Fruit fly (Drosophila melanogaster) whole organism, embryonic: Measurements from ENCODE around the gene CG33521.

ENCODE experiments used
- ATbp ChIP-seq: fragments of 200-800 bp; sonication (Bioruptor generic); optimal IDR thresholded peaks from 2 replicates; lab custom pipeline; 2017; ENCODE audit warnings: missing biosample characterization, mild to moderate bottlenecking, missing genetic modification characterization, missing genetic modification reagents
- Ada2b ChIP-seq: fragments of 200-800 bp; sonication (Bioruptor generic); IDR thresholded peaks from 2 replicates; pipeline ENCODE4 v1.3.6; 2022; ENCODE audit warnings: missing biosample characterization, missing genetic modification characterization
- C15 ChIP-seq: fragments of 200-800 bp; sonication (Bioruptor generic); IDR thresholded peaks from 3 replicates; pipeline ENCODE4 v1.3.6; 2022; ENCODE audit warnings: missing biosample characterization, missing genetic modification characterization
- CG10366 ChIP-seq: fragments of 200-800 bp; sonication (Bioruptor generic); IDR thresholded peaks from 2 replicates; pipeline ENCODE4 v1.3.6; 2022; ENCODE audit warnings: missing biosample characterization, missing genetic modification characterization
- CG11085 ChIP-seq: fragments of 200-800 bp; sonication (Bioruptor generic); IDR thresholded peaks from 2 replicates; pipeline ENCODE4 v1.3.6; 2022; ENCODE audit warnings: missing biosample characterization, missing genetic modification characterization
- CG12659 ChIP-seq: fragments of 200-800 bp; sonication (Bioruptor generic); optimal IDR thresholded peaks from 3 replicates; lab custom pipeline; 2017; ENCODE audit warnings: mild to moderate bottlenecking, missing biosample characterization, missing genetic modification reagents, missing genetic modification characterization
- CG15073 ChIP-seq: fragments of 200-800 bp; sonication (Bioruptor generic); optimal IDR thresholded peaks from 2 replicates; lab custom pipeline; 2016; ENCODE audit warnings: missing biosample characterization, missing genetic modification characterization
- CG15269 ChIP-seq: fragments of 200-800 bp; sonication (Bioruptor generic); optimal IDR thresholded peaks from 2 replicates; lab custom pipeline; 2018; ENCODE audit warnings: missing biosample characterization, mild to moderate bottlenecking, missing genetic modification characterization, moderate library complexity
- CG15601 ChIP-seq: fragments of 200-800 bp; sonication (Bioruptor generic); optimal IDR thresholded peaks from 3 replicates; lab custom pipeline; 2019; ENCODE audit warnings: missing biosample characterization, mild to moderate bottlenecking, missing genetic modification characterization, moderate library complexity
- CG17361 ChIP-seq: fragments of 200-800 bp; sonication (Bioruptor generic); IDR thresholded peaks from 3 replicates; pipeline ENCODE4 v1.3.6; 2022; ENCODE audit warnings: missing biosample characterization, missing genetic modification characterization
- CG17802 ChIP-seq: fragments of 200-800 bp; sonication (Bioruptor generic); optimal IDR thresholded peaks from 2 replicates; lab custom pipeline; 2018; ENCODE audit warnings: missing biosample characterization, mild to moderate bottlenecking, missing genetic modification characterization, moderate library complexity
- CG30431 ChIP-seq: fragments of 200-800 bp; sonication (Bioruptor generic); optimal IDR thresholded peaks from 2 replicates; lab custom pipeline; 2017; ENCODE audit warnings: missing biosample characterization, missing genetic modification characterization
- CG3281 ChIP-seq: fragments of 200-800 bp; sonication (Bioruptor generic); optimal IDR thresholded peaks from 3 replicates; lab custom pipeline; 2017; ENCODE audit warnings: missing biosample characterization, mild to moderate bottlenecking, missing genetic modification characterization
- CG43689 ChIP-seq: fragments of 200-800 bp; sonication (Bioruptor generic); IDR thresholded peaks from 2 replicates; pipeline ENCODE4 v1.3.6; 2022; ENCODE audit warnings: missing biosample characterization, missing genetic modification characterization
- CG4404 ChIP-seq: fragments of 200-800 bp; sonication (Bioruptor generic); IDR thresholded peaks from 2 replicates; pipeline ENCODE4 v1.3.6; 2022; ENCODE audit warnings: missing biosample characterization, missing genetic modification characterization
- CG4820 ChIP-seq: fragments of 200-800 bp; sonication (Bioruptor generic); optimal IDR thresholded peaks from 3 replicates; lab custom pipeline; 2016; ENCODE audit warnings: missing biosample characterization, missing genetic modification characterization
- CG6683 ChIP-seq: fragments of 200-800 bp; sonication (Bioruptor generic); optimal IDR thresholded peaks from 2 replicates; lab custom pipeline; 2017; ENCODE audit warnings: missing biosample characterization, mild to moderate bottlenecking, missing genetic modification characterization, missing genetic modification reagents
- CG7928 ChIP-seq: fragments of 200-800 bp; sonication (Bioruptor generic); optimal IDR thresholded peaks from 2 replicates; lab custom pipeline; 2017; ENCODE audit warnings: missing biosample characterization, mild to moderate bottlenecking, missing genetic modification characterization
- CrebB ChIP-seq: fragments of 200-800 bp; sonication (Bioruptor generic); optimal IDR thresholded peaks from 3 replicates; lab custom pipeline; 2018; ENCODE audit warnings: missing biosample characterization, mild to moderate bottlenecking, missing genetic modification characterization
- Dfd ChIP-seq, 2 experiments: fragments of >200 bp; optimal IDR thresholded peaks; 2 replicates each; lab custom pipeline; 2017; ENCODE audit warnings: missing biosample characterization in 2 of 2, missing genetic modification characterization in 2 of 2
- Gsc ChIP-seq: fragments of 200-800 bp; sonication (Bioruptor generic); IDR thresholded peaks from 2 replicates; pipeline ENCODE4 v1.3.6; 2022; ENCODE audit warnings: missing biosample characterization, missing genetic modification characterization
- Gug ChIP-seq: fragments of 200-800 bp; sonication (Bioruptor generic); IDR thresholded peaks from 4 replicates; pipeline ENCODE4 v1.3.6; 2022; ENCODE audit warnings: missing biosample characterization, missing genetic modification characterization
- H15 ChIP-seq: fragments of 200-800 bp; sonication (Bioruptor generic); IDR thresholded peaks from 3 replicates; pipeline ENCODE4 v1.3.6; 2022; ENCODE audit warnings: missing biosample characterization, missing genetic modification characterization
- HmgD ChIP-seq: fragments of 200-800 bp; sonication (Bioruptor generic); optimal IDR thresholded peaks from 3 replicates; lab custom pipeline; 2016; ENCODE audit warnings: missing biosample characterization, missing genetic modification characterization
- Hmx ChIP-seq: fragments of 200-800 bp; sonication (Bioruptor generic); optimal IDR thresholded peaks from 2 replicates; lab custom pipeline; 2016; ENCODE audit warnings: missing biosample characterization, missing genetic modification characterization
- Lim3 ChIP-seq: fragments of 200-800 bp; sonication (Bioruptor generic); IDR thresholded peaks from 2 replicates; pipeline ENCODE4 v1.3.6; 2022; ENCODE audit warnings: missing biosample characterization, missing genetic modification characterization
- Med ChIP-seq: fragments of 200-800 bp; sonication (Bioruptor generic); peaks from one replicate; lab custom pipeline; 2016; ENCODE audit warnings: missing biosample characterization, missing genetic modification characterization, mild to moderate bottlenecking, inconsistent platforms, moderate library complexity
- Nf-YC ChIP-seq: fragments of 200-800 bp; optimal IDR thresholded peaks from 3 replicates; lab custom pipeline; 2019; ENCODE audit warnings: missing biosample characterization, mild to moderate bottlenecking, missing genetic modification characterization, moderate library complexity
- NfI ChIP-seq: fragments of 200-800 bp; sonication (Bioruptor generic); optimal IDR thresholded peaks from 3 replicates; lab custom pipeline; 2018; ENCODE audit warnings: missing biosample characterization, mild to moderate bottlenecking, missing genetic modification characterization, moderate library complexity
- Ravus ChIP-seq: fragments of 200-800 bp; sonication (Bioruptor generic); IDR thresholded peaks from 2 replicates; pipeline ENCODE4 v1.3.6; 2022; ENCODE audit warnings: missing biosample characterization, missing genetic modification characterization
- Trl ChIP-seq, 3 experiments: fragments of >200 bp in 2 of 3; fragments of 200-800 bp in 1 of 3; sonication (Bioruptor generic) in 1 of 3; optimal IDR thresholded peaks; 2 replicates in 1 of 3; 3 replicates in 2 of 3; lab custom pipeline; 2016 to 2017; ENCODE audit warnings: missing biosample characterization in 1 of 3, missing genetic modification characterization in 1 of 3
- YL-1 ChIP-seq: fragments of 200-800 bp; sonication (Bioruptor generic); optimal IDR thresholded peaks from 3 replicates; lab custom pipeline; 2017; ENCODE audit warnings: missing biosample characterization, mild to moderate bottlenecking, missing genetic modification characterization
- bbx ChIP-seq: fragments of 200-800 bp; sonication (Bioruptor generic); IDR thresholded peaks from 2 replicates; pipeline ENCODE4 v1.3.6; 2022; ENCODE audit warnings: missing biosample characterization, missing genetic modification characterization; ENCODE audit not compliant: partially characterized antibody
- cad ChIP-seq: fragments of >200 bp; optimal IDR thresholded peaks from 2 replicates; lab custom pipeline; 2017; ENCODE audit warnings: missing biosample characterization, missing genetic modification characterization
- croc ChIP-seq: fragments of 200-800 bp; sonication (Bioruptor generic); conservative IDR thresholded peaks from 3 replicates; pipeline ENCODE4 v1.3.6; 2022; ENCODE audit warnings: missing biosample characterization, missing genetic modification characterization
- fd3F ChIP-seq: fragments of 200-800 bp; sonication (Bioruptor generic); optimal IDR thresholded peaks from 2 replicates; lab custom pipeline; 2018; ENCODE audit warnings: missing biosample characterization, mild to moderate bottlenecking, missing genetic modification characterization, moderate library complexity
- grn ChIP-seq: fragments of 200-800 bp; sonication (Bioruptor generic); optimal IDR thresholded peaks from 3 replicates; lab custom pipeline; 2017; ENCODE audit warnings: missing biosample characterization, missing genetic modification characterization
- gsb ChIP-seq: fragments of 200-800 bp; sonication (Bioruptor generic); IDR thresholded peaks from 2 replicates; pipeline ENCODE4 v1.3.6; 2022; ENCODE audit warnings: missing biosample characterization, missing genetic modification characterization
- ham ChIP-seq: fragments of 200-800 bp; sonication (Bioruptor generic); IDR thresholded peaks from 2 replicates; pipeline ENCODE4 v1.3.6; 2022; ENCODE audit warnings: missing biosample characterization, missing genetic modification characterization
- kah ChIP-seq: fragments of 200-800 bp; sonication (Bioruptor generic); optimal IDR thresholded peaks from 2 replicates; lab custom pipeline; 2018; ENCODE audit warnings: missing biosample characterization, mild to moderate bottlenecking, missing genetic modification characterization
- kay ChIP-seq: fragments of 200-800 bp; sonication (Bioruptor generic); optimal IDR thresholded peaks from 2 replicates; lab custom pipeline; 2016; ENCODE audit warnings: missing biosample characterization, missing genetic modification characterization
- ken ChIP-seq: fragments of 200-800 bp; sonication (Bioruptor generic); IDR thresholded peaks from 3 replicates; pipeline ENCODE4 v1.3.6; 2022; ENCODE audit warnings: missing biosample characterization, missing genetic modification characterization
- nmo ChIP-seq: fragments of 200-800 bp; sonication (Bioruptor generic); optimal IDR thresholded peaks from 2 replicates; lab custom pipeline; 2018; ENCODE audit warnings: missing biosample characterization, mild to moderate bottlenecking, missing genetic modification characterization, moderate library complexity
- otp ChIP-seq: fragments of 200-800 bp; sonication (Bioruptor generic); IDR thresholded peaks from 3 replicates; pipeline ENCODE4, ENCODE4 v1.3.6; 2022; ENCODE audit warnings: missing biosample characterization, missing genetic modification characterization
- pan ChIP-seq, 4 experiments: fragments of >200 bp in 3 of 4; fragments of 200-800 bp in 1 of 4; sonication (Bioruptor generic) in 1 of 4; optimal IDR thresholded peaks in 3 of 4; IDR thresholded peaks in 1 of 4; 2 replicates each; pipeline versions ENCODE4 v1.3.6 to Lab custom; 2017 to 2022; ENCODE audit warnings: missing biosample characterization in 2 of 4, missing genetic modification characterization in 2 of 4, mixed read lengths in 1 of 4
- peb ChIP-seq: fragments of 200-800 bp; sonication (Bioruptor generic); IDR thresholded peaks from 2 replicates; pipeline ENCODE4 v1.3.6; 2022; ENCODE audit warnings: missing biosample characterization, missing genetic modification characterization
- phol ChIP-seq: fragments of 200-800 bp; sonication (Bioruptor generic); optimal IDR thresholded peaks from 3 replicates; lab custom pipeline; 2018; ENCODE audit warnings: missing biosample characterization, mild to moderate bottlenecking, missing genetic modification characterization, moderate library complexity
- sc ChIP-seq, 3 experiments: fragments of >200 bp in 2 of 3; fragments of 200-800 bp in 1 of 3; sonication (Bioruptor generic) in 1 of 3; optimal IDR thresholded peaks; 2 replicates in 2 of 3; 3 replicates in 1 of 3; lab custom pipeline; 2017; ENCODE audit warnings: mild to moderate bottlenecking in 1 of 3, missing biosample characterization in 1 of 3, missing genetic modification characterization in 1 of 3, missing genetic modification reagents in 1 of 3
- seq ChIP-seq: fragments of 200-800 bp; sonication (Bioruptor generic); IDR thresholded peaks from 2 replicates; pipeline ENCODE4 v1.3.6; 2022; ENCODE audit warnings: missing biosample characterization, missing genetic modification characterization
- sr ChIP-seq: fragments of 200-800 bp; sonication (Bioruptor generic); IDR thresholded peaks from 3 replicates; pipeline ENCODE4 v1.3.6; 2022; ENCODE audit warnings: missing biosample characterization, missing genetic modification characterization
- tio ChIP-seq: fragments of 200-800 bp; sonication (Bioruptor generic); optimal IDR thresholded peaks from 2 replicates; lab custom pipeline; 2017; ENCODE audit warnings: missing biosample characterization, missing genetic modification characterization, inconsistent platforms

The CG33521 gene

DNA sequence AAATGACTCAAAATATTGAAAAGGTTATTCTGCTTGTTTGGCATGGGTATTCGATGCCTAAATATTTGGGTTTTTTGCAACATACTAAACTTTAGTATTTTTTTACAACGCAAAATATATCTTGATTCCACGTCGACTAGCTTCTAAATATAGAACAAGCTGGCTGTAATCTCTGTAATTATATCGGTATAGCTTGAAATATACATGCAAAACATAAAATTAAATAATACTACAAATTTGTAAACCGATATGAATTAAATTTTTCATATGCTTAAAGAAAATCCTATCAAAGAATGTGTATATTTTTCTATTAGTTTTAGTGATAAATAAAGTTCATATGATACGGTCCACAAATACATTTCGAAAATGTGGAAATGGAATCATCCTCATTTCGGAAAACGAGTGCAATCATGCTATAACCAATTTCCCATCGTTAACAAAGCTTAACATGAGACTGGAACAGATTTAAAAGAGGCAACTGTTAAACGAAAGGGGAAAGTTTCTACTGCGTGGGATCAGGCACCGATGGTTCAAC lies 3.9 kb upstream of the CG33521 start, which contains the start of gene pho (continued):
- TF ChIP-seq CG3281 (no peak), ham (no peak), Gsc (GFP tag; lab: Robert Waterston, UW) (no peak), Lim3 (GFP tag; lab: Robert Waterston, UW) (no peak), CG17361 (GFP tag; lab: Robert Waterston, UW) (peak; percentile 95), CG30431 (no peak), CG4820 (peak; percentile 38), grn (GFP tag; lab: Kevin White, UChicago) (no peak), Ravus (GFP tag; lab: Robert Waterston, UW) (no peak), CG4404 (no peak), croc (no peak; the same call in 2 of the 3 replicates), CG6683 (GFP tag; lab: Kevin White, UChicago) (no peak), C15 (no peak), sr (GFP tag; lab: Robert Waterston, UW) (no peak), YL-1 (GFP tag; lab: Kevin White, UChicago) (no peak), ATbp (GFP tag; lab: Kevin White, UChicago) (no peak), nmo (GFP tag; lab: Kevin White, UChicago) (no peak), Med (GFP tag; lab: Kevin White, UChicago) (no peak), CG12659 (peak; percentile 31), CG7928 (GFP tag; lab: Kevin White, UChicago) (no peak), HmgD (GFP tag; lab: Kevin White, UChicago) (no peak), Dfd (GFP tag; optimal IDR thresholded peaks at IDR 0.05; lab: Kevin White, UChicago) (peak in 1 of 2 experiments; percentile 85), CG11085 (GFP tag; lab: Robert Waterston, UW) (no peak), Nf-YC (tag; lab: Kevin White, UChicago) (no peak), CG15601 (tag; lab: Kevin White, UChicago) (no peak), sc (optimal IDR thresholded peaks at IDR 0.05; lab: Kevin White, UChicago) (no peak), sc (GFP tag; optimal IDR thresholded peaks at IDR 0.05; lab: Kevin White, UChicago) (no peak), phol (peak; percentile 73), NfI (no peak), bbx (GFP tag; lab: Robert Waterston, UW) (no peak), CG43689 (GFP tag; lab: Robert Waterston, UW) (no peak), ken (GFP tag; lab: Robert Waterston, UW) (no peak), Ada2b (GFP tag; lab: Robert Waterston, UW) (no peak), CrebB (tag; lab: Kevin White, UChicago) (no peak), Hmx (GFP tag; lab: Kevin White, UChicago) (no peak), fd3F (GFP tag; lab: Kevin White, UChicago) (no peak), kay (GFP tag; lab: Kevin White, UChicago) (no peak), gsb (GFP tag; lab: Robert Waterston, UW) (no peak), otp (GFP tag; lab: Robert Waterston, UW) (no peak), seq (GFP tag; lab: Robert Waterston, UW) (no peak), CG15269 (no peak), pan (optimal IDR thresholded peaks at IDR 0.05; lab: Kevin White, UChicago) (no peak), pan (GFP tag; optimal IDR thresholded peaks at IDR 0.05 in 1 of 2, IDR thresholded peaks at IDR 0.05 in 1 of 2) (no peak), peb (no peak), tio (GFP tag; lab: Kevin White, UChicago) (peak; percentile 33), H15 (GFP tag; lab: Robert Waterston, UW) (no peak), kah (no peak), CG15073 (GFP tag; lab: Kevin White, UChicago) (no peak), Trl (optimal IDR thresholded peaks at IDR 0.05; lab: Kevin White, UChicago) (no peak), Trl (GFP tag; optimal IDR thresholded peaks at IDR 0.05; lab: Kevin White, UChicago) (no peak), CG17802 (tag; lab: Kevin White, UChicago) (peak; percentile 96), CG10366 (GFP tag; lab: Robert Waterston, UW) (no peak), Gug (GFP tag; lab: Robert Waterston, UW) (no peak), cad (no peak)
